Fruit fly (Drosophila melanogaster) whole organism, embryonic: ENCODE results near the gene me31B.

Source experiments
- CG17186 ChIP-seq: fragments of 200-800 bp; sonication (Bioruptor generic); optimal IDR thresholded peaks from 3 replicates; lab custom pipeline; 2017; ENCODE audit warnings: missing biosample characterization, missing genetic modification reagents, missing genetic modification characterization
- CG7786 ChIP-seq: fragments of 200-800 bp; sonication (Bioruptor generic); optimal IDR thresholded peaks from 2 replicates; lab custom pipeline; 2016; ENCODE audit warnings: missing biosample characterization, missing genetic modification characterization
- Elba2 ChIP-seq: fragments of 200-800 bp; sonication (Bioruptor generic); optimal IDR thresholded peaks from 3 replicates; lab custom pipeline; 2016; ENCODE audit warnings: missing biosample characterization, missing genetic modification characterization
- Hr39 ChIP-seq: fragments of >200 bp; optimal IDR thresholded peaks from 2 replicates; lab custom pipeline; 2017
- NK7.1 ChIP-seq: fragments of 200-800 bp; sonication (Bioruptor generic); optimal IDR thresholded peaks from 3 replicates; lab custom pipeline; 2016; ENCODE audit warnings: missing biosample characterization, missing genetic modification characterization
- amos ChIP-seq: fragments of 200-800 bp; sonication (Bioruptor generic); IDR thresholded peaks from 2 replicates; pipeline ENCODE4 v1.3.6; 2022; ENCODE audit warnings: missing biosample characterization, missing genetic modification characterization; ENCODE audit not compliant: partially characterized antibody
- croc ChIP-seq: fragments of 200-800 bp; sonication (Bioruptor generic); conservative IDR thresholded peaks from 3 replicates; pipeline ENCODE4 v1.3.6; 2022; ENCODE audit warnings: missing biosample characterization, missing genetic modification characterization
- gt ChIP-seq: fragments of 200-800 bp; sonication (Bioruptor generic); IDR thresholded peaks from 2 replicates; pipeline ENCODE4 v1.3.6; 2022; ENCODE audit warnings: missing biosample characterization, missing genetic modification characterization
- tio ChIP-seq: fragments of 200-800 bp; sonication (Bioruptor generic); optimal IDR thresholded peaks from 2 replicates; lab custom pipeline; 2017; ENCODE audit warnings: missing biosample characterization, missing genetic modification characterization, inconsistent platforms
- tna ChIP-seq: fragments of 200-800 bp; sonication (Bioruptor generic); IDR thresholded peaks from 2 replicates; pipeline ENCODE4 v1.3.6; 2022; ENCODE audit warnings: missing biosample characterization, missing genetic modification characterization; ENCODE audit not compliant: partially characterized antibody

dm6 chr2L:10265129-10265528 lies 26.0 kb downstream of the me31B start, which contains the start of gene Mob3:
- peak; percentile 27 for TF ChIP-seq Elba2 (GFP tag; lab: Kevin White, UChicago)
- TF ChIP-seq CG7786 (GFP tag; lab: Kevin White, UChicago) = no peak
- TF ChIP-seq amos (GFP tag; lab: Robert Waterston, UW) = peak; percentile 52; the same call in 1 of the 2 replicates
- TF ChIP-seq CG17186 (GFP tag; lab: Kevin White, UChicago) = no peak
- TF ChIP-seq tio (GFP tag; lab: Kevin White, UChicago) = no peak
- no peak for TF ChIP-seq NK7.1 (GFP tag; lab: Kevin White, UChicago)
- no peak for TF ChIP-seq gt (GFP tag; lab: Robert Waterston, UW)
- TF ChIP-seq Hr39 = no peak
- TF ChIP-seq croc (GFP tag; lab: Robert Waterston, UW) = no peak
- TF ChIP-seq tna (GFP tag; lab: Robert Waterston, UW) = no peak
